Fruit fly (Drosophila melanogaster) whole organism, embryonic: Measurements from ENCODE around the gene CG5214.

Source experiments
- Antp ChIP-seq: fragments of 200-800 bp; sonication (Bioruptor generic); optimal IDR thresholded peaks from 3 replicates; lab custom pipeline; 2016; ENCODE audit warnings: missing biosample characterization, missing genetic modification characterization
- Asciz ChIP-seq: fragments of 200-800 bp; sonication (Bioruptor generic); optimal IDR thresholded peaks from 2 replicates; lab custom pipeline; 2017; ENCODE audit warnings: missing biosample characterization, mild to moderate bottlenecking, missing genetic modification characterization, missing genetic modification reagents
- Atf-2 ChIP-seq: fragments of 200-800 bp; sonication (Bioruptor generic); optimal IDR thresholded peaks from 2 replicates; lab custom pipeline; 2016; ENCODE audit warnings: missing biosample characterization, missing genetic modification characterization
- CG10565 ChIP-seq: fragments of 200-800 bp; sonication (Bioruptor generic); optimal IDR thresholded peaks from 3 replicates; lab custom pipeline; 2016; ENCODE audit warnings: missing biosample characterization, mild to moderate bottlenecking, missing genetic modification characterization
- CG10979 ChIP-seq: fragments of 200-800 bp; sonication (Bioruptor generic); optimal IDR thresholded peaks from 2 replicates; lab custom pipeline; 2018; ENCODE audit warnings: missing biosample characterization, mild to moderate bottlenecking, missing genetic modification characterization, moderate library complexity
- CG12104 ChIP-seq: fragments of 200-800 bp; sonication (Bioruptor generic); optimal IDR thresholded peaks from 3 replicates; lab custom pipeline; 2016; ENCODE audit warnings: missing biosample characterization, missing genetic modification characterization
- CG17385 ChIP-seq: fragments of 200-800 bp; sonication (Bioruptor generic); optimal IDR thresholded peaks from 3 replicates; lab custom pipeline; 2018; ENCODE audit warnings: missing biosample characterization, mild to moderate bottlenecking, missing genetic modification characterization
- CG18619 ChIP-seq: fragments of 200-800 bp; sonication (Bioruptor generic); optimal IDR thresholded peaks from 3 replicates; lab custom pipeline; 2017; ENCODE audit warnings: missing biosample characterization, mild to moderate bottlenecking, missing genetic modification characterization
- CG2678 ChIP-seq: fragments of 200-800 bp; sonication (Bioruptor generic); optimal IDR thresholded peaks from 3 replicates; lab custom pipeline; 2019; ENCODE audit warnings: missing biosample characterization, mild to moderate bottlenecking, missing genetic modification characterization, moderate library complexity
- CG2875 ChIP-seq: fragments of 200-800 bp; sonication (Bioruptor generic); optimal IDR thresholded peaks from 2 replicates; lab custom pipeline; 2017; ENCODE audit warnings: missing biosample characterization, mild to moderate bottlenecking, missing genetic modification characterization, missing genetic modification reagents
- CG30431 ChIP-seq: fragments of 200-800 bp; sonication (Bioruptor generic); optimal IDR thresholded peaks from 2 replicates; lab custom pipeline; 2017; ENCODE audit warnings: missing biosample characterization, missing genetic modification characterization
- CG3163 ChIP-seq: fragments of 200-800 bp; sonication (Bioruptor generic); optimal IDR thresholded peaks from 3 replicates; lab custom pipeline; 2016; ENCODE audit warnings: missing biosample characterization, missing genetic modification characterization
- CG32772 ChIP-seq: fragments of 200-800 bp; sonication (Bioruptor generic); IDR thresholded peaks from 2 replicates; pipeline ENCODE4 v1.3.6; 2022; ENCODE audit warnings: missing biosample characterization, missing genetic modification characterization
- CG33213 ChIP-seq: fragments of 200-800 bp; sonication (Bioruptor generic); optimal IDR thresholded peaks from 3 replicates; lab custom pipeline; 2016; ENCODE audit warnings: missing biosample characterization, missing genetic modification characterization
- CG3407 ChIP-seq: fragments of 200-800 bp; sonication (Bioruptor generic); optimal IDR thresholded peaks from 2 replicates; lab custom pipeline; 2018; ENCODE audit warnings: missing biosample characterization, mild to moderate bottlenecking, missing genetic modification characterization
- CG34224 ChIP-seq: fragments of 200-800 bp; sonication (Bioruptor generic); IDR thresholded peaks from 3 replicates; pipeline ENCODE4 v1.3.6; 2022; ENCODE audit warnings: missing biosample characterization, missing genetic modification characterization; ENCODE audit not compliant: partially characterized antibody
- CG7839 ChIP-seq: fragments of 200-800 bp; sonication (Bioruptor generic); optimal IDR thresholded peaks from 3 replicates; lab custom pipeline; 2018; ENCODE audit warnings: missing biosample characterization, mild to moderate bottlenecking, missing genetic modification characterization, moderate library complexity
- CG7963 ChIP-seq: fragments of 200-800 bp; sonication (Bioruptor generic); IDR thresholded peaks from 3 replicates; pipeline ENCODE4 v1.3.6; 2022; ENCODE audit warnings: missing biosample characterization, missing genetic modification characterization; ENCODE audit not compliant: partially characterized antibody
- CG8359 ChIP-seq: fragments of 200-800 bp; sonication (Bioruptor generic); optimal IDR thresholded peaks from 2 replicates; lab custom pipeline; 2017; ENCODE audit warnings: missing biosample characterization, mild to moderate bottlenecking, missing genetic modification characterization, borderline replicate concordance
- CG8944 ChIP-seq: fragments of 200-800 bp; sonication (Bioruptor generic); optimal IDR thresholded peaks from 3 replicates; lab custom pipeline; 2016; ENCODE audit warnings: missing biosample characterization, missing genetic modification characterization
- CG9727 ChIP-seq: fragments of 200-800 bp; sonication (Bioruptor generic); optimal IDR thresholded peaks from 3 replicates; lab custom pipeline; 2017; ENCODE audit warnings: missing biosample characterization, mild to moderate bottlenecking, missing genetic modification characterization
- CG9797 ChIP-seq: fragments of 200-800 bp; sonication (Bioruptor generic); optimal IDR thresholded peaks from 3 replicates; lab custom pipeline; 2018; ENCODE audit warnings: missing biosample characterization, mild to moderate bottlenecking, missing genetic modification characterization
- Dbx ChIP-seq: fragments of 200-800 bp; sonication (Bioruptor generic); IDR thresholded peaks from 3 replicates; pipeline ENCODE4 v1.3.6; 2022; ENCODE audit warnings: missing biosample characterization, missing genetic modification characterization
- Doc2 ChIP-seq: fragments of 200-800 bp; sonication (Bioruptor generic); IDR thresholded peaks from 2 replicates; pipeline ENCODE4 v1.3.6; 2022; ENCODE audit warnings: missing biosample characterization, missing genetic modification characterization
- E2f2 ChIP-seq: fragments of 200-800 bp; sonication (Bioruptor generic); IDR thresholded peaks from 2 replicates; pipeline ENCODE4 v1.3.6; 2022; ENCODE audit warnings: missing biosample characterization, missing genetic modification characterization
- Fer3 ChIP-seq: fragments of 200-800 bp; sonication (Bioruptor generic); optimal IDR thresholded peaks from 2 replicates; lab custom pipeline; 2018; ENCODE audit warnings: missing biosample characterization, mild to moderate bottlenecking, missing genetic modification characterization, moderate library complexity
- GATAe ChIP-seq: fragments of 200-800 bp; sonication (Bioruptor generic); conservative IDR thresholded peaks from 2 replicates; pipeline ENCODE4 v1.3.6; 2022; ENCODE audit warnings: missing biosample characterization, missing genetic modification characterization
- HLH4C ChIP-seq: fragments of 200-800 bp; sonication (Bioruptor generic); IDR thresholded peaks from 3 replicates; pipeline ENCODE4 v1.3.6; 2022; ENCODE audit warnings: missing biosample characterization, missing genetic modification characterization; ENCODE audit not compliant: partially characterized antibody
- HLH54F ChIP-seq: fragments of 200-800 bp; sonication (Bioruptor generic); optimal IDR thresholded peaks from 3 replicates; lab custom pipeline; 2016; ENCODE audit warnings: missing biosample characterization, missing genetic modification characterization
- HmgD ChIP-seq: fragments of 200-800 bp; sonication (Bioruptor generic); optimal IDR thresholded peaks from 3 replicates; lab custom pipeline; 2016; ENCODE audit warnings: missing biosample characterization, missing genetic modification characterization
- Hsf ChIP-seq: fragments of 200-800 bp; sonication (Bioruptor generic); optimal IDR thresholded peaks from 3 replicates; lab custom pipeline; 2016; ENCODE audit warnings: missing biosample characterization, missing genetic modification characterization
- Lhr ChIP-seq: fragments of 200-800 bp; sonication (Bioruptor generic); optimal IDR thresholded peaks from 3 replicates; lab custom pipeline; 2017; ENCODE audit warnings: mild to moderate bottlenecking, missing biosample characterization, missing genetic modification reagents, missing genetic modification characterization
- Lim3 ChIP-seq: fragments of 200-800 bp; sonication (Bioruptor generic); IDR thresholded peaks from 2 replicates; pipeline ENCODE4 v1.3.6; 2022; ENCODE audit warnings: missing biosample characterization, missing genetic modification characterization
- Max ChIP-seq: fragments of 200-800 bp; sonication (Bioruptor generic); optimal IDR thresholded peaks from 2 replicates; lab custom pipeline; 2016; ENCODE audit warnings: missing biosample characterization, mild to moderate bottlenecking, missing genetic modification characterization
- Med ChIP-seq: fragments of 200-800 bp; sonication (Bioruptor generic); peaks from one replicate; lab custom pipeline; 2016; ENCODE audit warnings: missing biosample characterization, missing genetic modification characterization, mild to moderate bottlenecking, inconsistent platforms, moderate library complexity
- NC2β ChIP-seq: fragments of 200-800 bp; sonication (Bioruptor generic); optimal IDR thresholded peaks from 2 replicates; lab custom pipeline; 2016; ENCODE audit warnings: missing biosample characterization, missing genetic modification characterization
- NFAT ChIP-seq: fragments of 200-800 bp; sonication (Bioruptor generic); IDR thresholded peaks from 2 replicates; pipeline ENCODE4 v1.3.6; 2022; ENCODE audit warnings: missing biosample characterization, missing genetic modification characterization
- Rx ChIP-seq: fragments of 200-800 bp; sonication (Bioruptor generic); IDR thresholded peaks from 2 replicates; pipeline ENCODE4 v1.3.6; 2022; ENCODE audit warnings: missing biosample characterization, missing genetic modification characterization
- Scr ChIP-seq: fragments of 200-800 bp; sonication (Bioruptor generic); IDR thresholded peaks from 2 replicates; pipeline ENCODE4 v1.3.6; 2022; ENCODE audit warnings: missing biosample characterization, missing genetic modification characterization; ENCODE audit not compliant: partially characterized antibody
- crol ChIP-seq: fragments of 200-800 bp; sonication (Bioruptor generic); IDR thresholded peaks from 2 replicates; pipeline ENCODE4 v1.3.6; 2022; ENCODE audit warnings: missing biosample characterization, missing genetic modification characterization
- ems ChIP-seq: fragments of 200-800 bp; sonication (Bioruptor generic); optimal IDR thresholded peaks from 3 replicates; lab custom pipeline; 2016; ENCODE audit warnings: missing biosample characterization, missing genetic modification characterization
- gcm ChIP-seq: fragments of 200-800 bp; sonication (Bioruptor generic); optimal IDR thresholded peaks from 2 replicates; lab custom pipeline; 2019; ENCODE audit warnings: missing biosample characterization, mild to moderate bottlenecking, missing genetic modification characterization, moderate library complexity
- grau ChIP-seq: fragments of 200-800 bp; optimal IDR thresholded peaks from 3 replicates; lab custom pipeline; 2019; ENCODE audit warnings: missing biosample characterization, mild to moderate bottlenecking, missing genetic modification characterization, moderate library complexity
- gsb-n ChIP-seq: fragments of 200-800 bp; sonication (Bioruptor generic); optimal IDR thresholded peaks from 3 replicates; lab custom pipeline; 2018; ENCODE audit warnings: missing biosample characterization, mild to moderate bottlenecking, missing genetic modification characterization
- insv ChIP-seq, 2 experiments: fragments of 200-800 bp; sonication (Bioruptor generic); optimal IDR thresholded peaks; 3 replicates each; lab custom pipeline; 2016 to 2018; ENCODE audit warnings: missing biosample characterization in 2 of 2, missing genetic modification characterization in 2 of 2
- lbe ChIP-seq: fragments of 200-800 bp; sonication (Bioruptor generic); optimal IDR thresholded peaks from 2 replicates; lab custom pipeline; 2016; ENCODE audit warnings: missing biosample characterization, mild to moderate bottlenecking, missing genetic modification characterization
- nau ChIP-seq: fragments of 200-800 bp; sonication (Bioruptor generic); optimal IDR thresholded peaks from 3 replicates; lab custom pipeline; 2017; ENCODE audit warnings: missing biosample characterization, mild to moderate bottlenecking, missing genetic modification characterization, missing genetic modification reagents
- p53 ChIP-seq: fragments of 200-800 bp; sonication (Bioruptor generic); optimal IDR thresholded peaks from 2 replicates; lab custom pipeline; 2016; ENCODE audit warnings: missing biosample characterization, missing genetic modification characterization
- salm ChIP-seq: fragments of 200-800 bp; sonication (Bioruptor generic); optimal IDR thresholded peaks from 2 replicates; lab custom pipeline; 2018; ENCODE audit warnings: missing biosample characterization, mild to moderate bottlenecking, missing genetic modification characterization
- stc ChIP-seq: fragments of 200-800 bp; sonication (Bioruptor generic); IDR thresholded peaks from 2 replicates; pipeline ENCODE4 v1.3.6; 2022; ENCODE audit warnings: missing biosample characterization, missing genetic modification characterization
- tin ChIP-seq: fragments of 200-800 bp; sonication (Bioruptor generic); optimal IDR thresholded peaks from 3 replicates; lab custom pipeline; 2016; ENCODE audit warnings: missing biosample characterization, missing genetic modification characterization

Gene CG5214

dm6 chr3R:11226496-11226895 is 17.6 kb upstream of the CG5214 start, which contains the start of gene CG17726 (continued):
- peak; percentile 99 for TF ChIP-seq CG7839
- TF ChIP-seq Lim3 (GFP tag; lab: Robert Waterston, UW), result peak; percentile 92
- peak; percentile 83 for TF ChIP-seq lbe (GFP tag; lab: Kevin White, UChicago)
- peak; percentile 94 for TF ChIP-seq Max (GFP tag; lab: Kevin White, UChicago)
- no peak for TF ChIP-seq HLH4C (GFP tag; lab: Robert Waterston, UW)
- TF ChIP-seq gsb-n (tag; lab: Kevin White, UChicago), result peak; percentile 99
- no peak for TF ChIP-seq CG34224 (GFP tag; lab: Robert Waterston, UW)
- TF ChIP-seq crol, result peak; percentile 74
- TF ChIP-seq Scr (GFP tag; lab: Robert Waterston, UW), result no peak
- TF ChIP-seq CG30431 (GFP tag; lab: Kevin White, UChicago), result peak; percentile 91
- peak; percentile 99 for TF ChIP-seq stc
- TF ChIP-seq CG7963 (GFP tag; lab: Robert Waterston, UW), result no peak
- peak; percentile 89 for TF ChIP-seq Doc2 (GFP tag; lab: Robert Waterston, UW)
- peak; percentile 90 for TF ChIP-seq NFAT (GFP tag; lab: Robert Waterston, UW)
- TF ChIP-seq Asciz (GFP tag; lab: Kevin White, UChicago), result no peak
- peak; percentile 56 for TF ChIP-seq p53
- TF ChIP-seq CG3163 (GFP tag; lab: Kevin White, UChicago), result peak; percentile 63
- peak; percentile 96 for TF ChIP-seq CG2875 (GFP tag; lab: Kevin White, UChicago)
- peak; percentile 87 for TF ChIP-seq ems (GFP tag; lab: Kevin White, UChicago)
- peak; percentile 97 for TF ChIP-seq grau
- peak; percentile 88 for TF ChIP-seq GATAe (GFP tag; lab: Robert Waterston, UW)
- TF ChIP-seq CG8944 (GFP tag; lab: Kevin White, UChicago), result peak; percentile 87
- TF ChIP-seq CG10565 (GFP tag; lab: Kevin White, UChicago), result peak; percentile 62
- peak; percentile 83 for TF ChIP-seq CG8359
- peak; percentile 62 for TF ChIP-seq HmgD (GFP tag; lab: Kevin White, UChicago)
- peak; percentile 94 for TF ChIP-seq CG18619
- TF ChIP-seq Atf-2 (GFP tag; lab: Kevin White, UChicago), result peak; percentile 91
- peak; percentile 98 for TF ChIP-seq Dbx (GFP tag; lab: Robert Waterston, UW)
- peak; percentile 98 for TF ChIP-seq gcm
- TF ChIP-seq tin (GFP tag; lab: Kevin White, UChicago), result peak; percentile 95
- TF ChIP-seq CG10979 (tag; lab: Kevin White, UChicago), result peak; percentile 97
- peak; percentile 96 for TF ChIP-seq CG17385 (GFP tag; lab: Kevin White, UChicago)
- TF ChIP-seq Med (GFP tag; lab: Kevin White, UChicago), result peak; percentile 97
- peak; percentile 98 for TF ChIP-seq CG2678 (tag; lab: Kevin White, UChicago)
- peak; percentile 95 for TF ChIP-seq Rx
- TF ChIP-seq insv (GFP tag; optimal IDR thresholded peaks at IDR 0.05; lab: Kevin White, UChicago), result peak in 1 of 2 experiments; percentile 60
- TF ChIP-seq Hsf (GFP tag; lab: Kevin White, UChicago), result peak; percentile 97
- peak; percentile 87 for TF ChIP-seq E2f2 (GFP tag; lab: Robert Waterston, UW)
- TF ChIP-seq CG32772 (GFP tag; lab: Robert Waterston, UW), result peak; percentile 98
- TF ChIP-seq CG33213 (GFP tag; lab: Kevin White, UChicago), result peak; percentile 67
- peak; percentile 78 for TF ChIP-seq HLH54F (GFP tag; lab: Kevin White, UChicago)
- TF ChIP-seq nau (GFP tag; lab: Kevin White, UChicago), result no peak
- TF ChIP-seq Lhr (GFP tag; lab: Kevin White, UChicago), result peak; percentile 86
- peak; percentile 97 for TF ChIP-seq CG9727
- TF ChIP-seq CG9797 (GFP tag; lab: Kevin White, UChicago), result peak; percentile 12
- TF ChIP-seq CG3407 (GFP tag; lab: Kevin White, UChicago), result peak; percentile 94
- TF ChIP-seq NC2β (GFP tag; lab: Kevin White, UChicago), result peak; percentile 76
- TF ChIP-seq salm, result peak; percentile 97
- peak; percentile 80 for TF ChIP-seq Antp
- TF ChIP-seq Fer3, result peak; percentile 98
- TF ChIP-seq CG12104 (GFP tag; lab: Kevin White, UChicago), result peak; percentile 89
